Worm (Caenorhabditis elegans) whole organism, L3 larva: ENCODE measurements around the gene msp-36.

Experiments
- R02D3.7 ChIP-seq: fragments of 150-350 bp; optimal IDR thresholded peaks from 2 replicates; lab custom pipeline; 2014; ENCODE audit warnings: missing biosample characterization, missing genetic modification characterization
- ama-1 ChIP-seq: fragments of 150-350 bp; optimal IDR thresholded peaks from 2 replicates; lab custom pipeline; 2018
- lin-39 ChIP-seq: fragments of 150-350 bp; optimal IDR thresholded peaks from 2 replicates; lab custom pipeline; 2018; ENCODE audit warnings: missing biosample characterization, missing genetic modification reagents, missing genetic modification characterization
- lsy-12 ChIP-seq: sonication (generic microtip); optimal IDR thresholded peaks from 2 replicates; lab custom pipeline; 2016; ENCODE audit warnings: mild to moderate bottlenecking, missing genetic modification characterization, missing compliant biosample characterization
- mdl-1 ChIP-seq: fragments of 150-350 bp; optimal IDR thresholded peaks from 2 replicates; lab custom pipeline; 2014; ENCODE audit warnings: missing biosample characterization, missing genetic modification characterization
- mml-1 ChIP-seq: fragments of 150-350 bp; sonication (generic microtip); optimal IDR thresholded peaks from 3 replicates; lab custom pipeline; 2014; ENCODE audit warnings: missing biosample characterization, missing genetic modification characterization
- nhr-11 ChIP-seq: fragments of 150-350 bp; optimal IDR thresholded peaks from 2 replicates; lab custom pipeline; 2014; ENCODE audit warnings: missing biosample characterization, missing genetic modification characterization
- nhr-237 ChIP-seq: fragments of 150-350 bp; optimal IDR thresholded peaks from 2 replicates; lab custom pipeline; 2014; ENCODE audit warnings: missing biosample characterization, missing genetic modification characterization
- snpc-4 ChIP-seq: fragments of 150-350 bp; optimal IDR thresholded peaks from 2 replicates; lab custom pipeline; 2014; ENCODE audit warnings: missing biosample characterization, missing genetic modification characterization
- unc-39 ChIP-seq: sonication (generic microtip); optimal IDR thresholded peaks from 4 replicates; lab custom pipeline; 2017; ENCODE audit warnings: missing biosample characterization, missing genetic modification characterization

ce11 chrIV:10048268-10048667, 47.0 kb upstream of the msp-36 start:
- no peak for TF ChIP-seq R02D3.7 (tag; lab: Kevin White, UChicago)
- no peak for TF ChIP-seq lsy-12 (tag; lab: Kevin White, UChicago)
- no peak for TF ChIP-seq mml-1 (tag; lab: Kevin White, UChicago)
- TF ChIP-seq mdl-1 (tag; lab: Kevin White, UChicago), result no peak
- TF ChIP-seq ama-1 (lab: Kevin White, UChicago), result no peak
- no peak for TF ChIP-seq snpc-4 (tag; lab: Kevin White, UChicago)
- TF ChIP-seq unc-39, result no peak
- no peak for TF ChIP-seq nhr-11
- no peak for TF ChIP-seq nhr-237 (tag; lab: Kevin White, UChicago)
- TF ChIP-seq lin-39, result no peak
